Fruit fly (Drosophila melanogaster) whole organism, embryonic: ENCODE data around the gene drongo.

Experiments used
- Antp ChIP-seq: fragments of 200-800 bp; sonication (Bioruptor generic); optimal IDR thresholded peaks from 3 replicates; lab custom pipeline; 2016; ENCODE audit warnings: missing biosample characterization, missing genetic modification characterization
- Atf6 ChIP-seq: fragments of 200-800 bp; sonication (Bioruptor generic); IDR thresholded peaks from 2 replicates; pipeline ENCODE4 v1.3.6; 2022; ENCODE audit warnings: missing biosample characterization, missing genetic modification characterization
- CG12104 ChIP-seq: fragments of 200-800 bp; sonication (Bioruptor generic); optimal IDR thresholded peaks from 3 replicates; lab custom pipeline; 2016; ENCODE audit warnings: missing biosample characterization, missing genetic modification characterization
- CG12219 ChIP-seq: fragments of 200-800 bp; sonication (Bioruptor generic); optimal IDR thresholded peaks from 3 replicates; lab custom pipeline; 2018; ENCODE audit warnings: missing biosample characterization, mild to moderate bottlenecking, missing genetic modification characterization
- CG13624 ChIP-seq: fragments of 200-800 bp; sonication (Bioruptor generic); optimal IDR thresholded peaks from 2 replicates; lab custom pipeline; 2016; ENCODE audit warnings: missing biosample characterization, missing genetic modification characterization
- CG14710 ChIP-seq: fragments of 200-800 bp; sonication (Bioruptor generic); optimal IDR thresholded peaks from 3 replicates; lab custom pipeline; 2019; ENCODE audit warnings: missing biosample characterization, mild to moderate bottlenecking, missing genetic modification characterization, moderate library complexity
- CG1529 ChIP-seq: fragments of 200-800 bp; sonication (Bioruptor generic); optimal IDR thresholded peaks from 3 replicates; lab custom pipeline; 2018; ENCODE audit warnings: missing biosample characterization, missing genetic modification characterization
- CG1603 ChIP-seq: fragments of 200-800 bp; sonication (Bioruptor generic); optimal IDR thresholded peaks from 2 replicates; lab custom pipeline; 2019; ENCODE audit warnings: missing biosample characterization, mild to moderate bottlenecking, missing genetic modification characterization, moderate library complexity
- CG17568 ChIP-seq: fragments of 200-800 bp; sonication (Bioruptor generic); optimal IDR thresholded peaks from 2 replicates; lab custom pipeline; 2018; ENCODE audit warnings: missing biosample characterization, mild to moderate bottlenecking, missing genetic modification characterization, moderate library complexity
- CG1832 ChIP-seq: fragments of 200-800 bp; sonication (Bioruptor generic); optimal IDR thresholded peaks from 2 replicates; lab custom pipeline; 2017; ENCODE audit warnings: missing biosample characterization, mild to moderate bottlenecking, missing genetic modification characterization, inconsistent platforms
- CG18476 ChIP-seq: fragments of 200-800 bp; sonication (Bioruptor generic); optimal IDR thresholded peaks from 2 replicates; lab custom pipeline; 2016; ENCODE audit warnings: missing biosample characterization, mild to moderate bottlenecking, missing genetic modification characterization
- CG2712 ChIP-seq: fragments of 200-800 bp; optimal IDR thresholded peaks from 3 replicates; lab custom pipeline; 2019; ENCODE audit warnings: missing biosample characterization, mild to moderate bottlenecking, missing genetic modification characterization, moderate library complexity
- CG30403 ChIP-seq: fragments of 200-800 bp; sonication (Bioruptor generic); optimal IDR thresholded peaks from 3 replicates; lab custom pipeline; 2016; ENCODE audit warnings: missing biosample characterization, missing genetic modification characterization
- CG31388 ChIP-seq: fragments of 200-800 bp; sonication (Bioruptor generic); optimal IDR thresholded peaks from 2 replicates; lab custom pipeline; 2016; ENCODE audit warnings: missing biosample characterization, missing genetic modification characterization
- CG3407 ChIP-seq: fragments of 200-800 bp; sonication (Bioruptor generic); optimal IDR thresholded peaks from 2 replicates; lab custom pipeline; 2018; ENCODE audit warnings: missing biosample characterization, mild to moderate bottlenecking, missing genetic modification characterization
- CG34422 ChIP-seq: fragments of 200-800 bp; sonication (Bioruptor generic); IDR thresholded peaks from 3 replicates; pipeline ENCODE4 v1.3.6; 2022; ENCODE audit warnings: missing biosample characterization, missing genetic modification characterization
- CG4282 ChIP-seq: fragments of 200-800 bp; sonication (Bioruptor generic); optimal IDR thresholded peaks from 2 replicates; lab custom pipeline; 2016; ENCODE audit warnings: missing biosample characterization, missing genetic modification characterization
- CG4328 ChIP-seq: fragments of 200-800 bp; sonication (Bioruptor generic); optimal IDR thresholded peaks from 3 replicates; lab custom pipeline; 2017; ENCODE audit warnings: missing biosample characterization, missing genetic modification reagents, missing genetic modification characterization
- CG6689 ChIP-seq: fragments of 200-800 bp; sonication (Bioruptor generic); IDR thresholded peaks from 2 replicates; pipeline ENCODE4 v1.3.6; 2022; ENCODE audit warnings: missing biosample characterization, missing genetic modification characterization
- CG7556 ChIP-seq: fragments of 200-800 bp; sonication (Bioruptor generic); optimal IDR thresholded peaks from 2 replicates; lab custom pipeline; 2017; ENCODE audit warnings: missing biosample characterization, mild to moderate bottlenecking, missing genetic modification characterization
- CG7963 ChIP-seq: fragments of 200-800 bp; sonication (Bioruptor generic); IDR thresholded peaks from 3 replicates; pipeline ENCODE4 v1.3.6; 2022; ENCODE audit warnings: missing biosample characterization, missing genetic modification characterization; ENCODE audit not compliant: partially characterized antibody
- CG8944 ChIP-seq: fragments of 200-800 bp; sonication (Bioruptor generic); optimal IDR thresholded peaks from 3 replicates; lab custom pipeline; 2016; ENCODE audit warnings: missing biosample characterization, missing genetic modification characterization
- CG9727 ChIP-seq: fragments of 200-800 bp; sonication (Bioruptor generic); optimal IDR thresholded peaks from 3 replicates; lab custom pipeline; 2017; ENCODE audit warnings: missing biosample characterization, mild to moderate bottlenecking, missing genetic modification characterization
- Deaf1 ChIP-seq: fragments of 200-800 bp; optimal IDR thresholded peaks from 3 replicates; lab custom pipeline; 2019; ENCODE audit warnings: missing biosample characterization, mild to moderate bottlenecking, missing genetic modification characterization, moderate library complexity
- Dek ChIP-seq: fragments of 200-800 bp; sonication (Bioruptor generic); optimal IDR thresholded peaks from 3 replicates; lab custom pipeline; 2019; ENCODE audit warnings: missing biosample characterization, mild to moderate bottlenecking, missing genetic modification characterization, moderate library complexity
- Ets97D ChIP-seq: fragments of 200-800 bp; sonication (Bioruptor generic); optimal IDR thresholded peaks from 3 replicates; lab custom pipeline; 2016; ENCODE audit warnings: missing biosample characterization, missing genetic modification characterization
- HHEX ChIP-seq: fragments of 200-800 bp; sonication (Bioruptor generic); optimal IDR thresholded peaks from 3 replicates; lab custom pipeline; 2017; ENCODE audit warnings: missing biosample characterization, mild to moderate bottlenecking, missing genetic modification characterization, missing genetic modification reagents
- HLH3B ChIP-seq: fragments of 200-800 bp; sonication (Bioruptor generic); IDR thresholded peaks from 2 replicates; pipeline ENCODE4 v1.3.6; 2022; ENCODE audit warnings: missing biosample characterization, missing genetic modification characterization
- Jarid2 ChIP-seq: fragments of 200-800 bp; sonication (Bioruptor generic); optimal IDR thresholded peaks from 3 replicates; lab custom pipeline; 2017; ENCODE audit warnings: mild to moderate bottlenecking, missing biosample characterization, missing genetic modification reagents, missing genetic modification characterization
- Nf-YA ChIP-seq: fragments of 200-800 bp; sonication (Bioruptor generic); IDR thresholded peaks from 2 replicates; pipeline ENCODE4 v1.3.6; 2022; ENCODE audit warnings: missing biosample characterization, missing genetic modification characterization
- Sry-β ChIP-seq: fragments of 200-800 bp; sonication (Bioruptor generic); optimal IDR thresholded peaks from 2 replicates; lab custom pipeline; 2018; ENCODE audit warnings: missing biosample characterization, mild to moderate bottlenecking, missing genetic modification characterization, moderate library complexity
- Sry-δ ChIP-seq: fragments of 200-800 bp; sonication (Bioruptor generic); optimal IDR thresholded peaks from 2 replicates; lab custom pipeline; 2016; ENCODE audit warnings: missing biosample characterization, missing genetic modification characterization
- Taf1 ChIP-seq: fragments of 200-800 bp; sonication (Bioruptor generic); IDR thresholded peaks from 2 replicates; pipeline ENCODE4 v1.3.6; 2022; ENCODE audit warnings: missing biosample characterization, missing genetic modification characterization
- Vsx1 ChIP-seq: fragments of 200-800 bp; sonication (Bioruptor generic); optimal IDR thresholded peaks from 2 replicates; lab custom pipeline; 2017; ENCODE audit warnings: missing biosample characterization, mild to moderate bottlenecking, missing genetic modification characterization, missing genetic modification reagents
- br ChIP-seq: fragments of >200 bp; optimal IDR thresholded peaks from 2 replicates; lab custom pipeline; 2017
- cg ChIP-seq: fragments of 200-800 bp; sonication (Bioruptor generic); optimal IDR thresholded peaks from 3 replicates; lab custom pipeline; 2019; ENCODE audit warnings: missing biosample characterization, mild to moderate bottlenecking, missing genetic modification characterization, moderate library complexity
- chn ChIP-seq: fragments of 200-800 bp; sonication (Bioruptor generic); optimal IDR thresholded peaks from 2 replicates; lab custom pipeline; 2016; ENCODE audit warnings: missing biosample characterization, missing genetic modification characterization
- da ChIP-seq: fragments of 200-800 bp; sonication (Bioruptor generic); optimal IDR thresholded peaks from 2 replicates; lab custom pipeline; 2016; ENCODE audit warnings: missing biosample characterization, missing genetic modification characterization
- jigr1 ChIP-seq: fragments of 200-800 bp; sonication (Bioruptor generic); IDR thresholded peaks from 3 replicates; pipeline ENCODE4 v1.3.6; 2022; ENCODE audit warnings: missing biosample characterization, missing genetic modification characterization
- jumu ChIP-seq: fragments of 200-800 bp; sonication (Bioruptor generic); optimal IDR thresholded peaks from 3 replicates; lab custom pipeline; 2016; ENCODE audit warnings: missing biosample characterization, missing genetic modification characterization
- knrl ChIP-seq: fragments of 200-800 bp; sonication (Bioruptor generic); IDR thresholded peaks from 3 replicates; pipeline ENCODE4 v1.3.6; 2022; ENCODE audit warnings: missing biosample characterization, missing genetic modification characterization; ENCODE audit not compliant: partially characterized antibody
- lbe ChIP-seq: fragments of 200-800 bp; sonication (Bioruptor generic); optimal IDR thresholded peaks from 2 replicates; lab custom pipeline; 2016; ENCODE audit warnings: missing biosample characterization, mild to moderate bottlenecking, missing genetic modification characterization
- lmd ChIP-seq: fragments of 200-800 bp; sonication (Bioruptor generic); IDR thresholded peaks from 2 replicates; pipeline ENCODE4 v1.3.6; 2022; ENCODE audit warnings: missing biosample characterization, missing genetic modification characterization
- nau ChIP-seq: fragments of 200-800 bp; sonication (Bioruptor generic); optimal IDR thresholded peaks from 3 replicates; lab custom pipeline; 2017; ENCODE audit warnings: missing biosample characterization, mild to moderate bottlenecking, missing genetic modification characterization, missing genetic modification reagents
- nerfin-1 ChIP-seq: fragments of 200-800 bp; sonication (Bioruptor generic); optimal IDR thresholded peaks from 3 replicates; lab custom pipeline; 2019; ENCODE audit warnings: missing biosample characterization, mild to moderate bottlenecking, missing genetic modification characterization, moderate library complexity
- sim ChIP-seq: fragments of 200-800 bp; sonication (Bioruptor generic); IDR thresholded peaks from 2 replicates; pipeline ENCODE4 v1.3.6; 2022; ENCODE audit warnings: missing biosample characterization, missing genetic modification characterization
- slbo ChIP-seq: fragments of 200-800 bp; sonication (Bioruptor generic); IDR thresholded peaks from 2 replicates; pipeline ENCODE4 v1.3.6; 2022; ENCODE audit warnings: missing biosample characterization, missing genetic modification characterization
- stwl ChIP-seq: fragments of 200-800 bp; sonication (Bioruptor generic); optimal IDR thresholded peaks from 3 replicates; lab custom pipeline; 2018; ENCODE audit warnings: missing biosample characterization, mild to moderate bottlenecking, missing genetic modification characterization, moderate library complexity
- tap ChIP-seq: fragments of 200-800 bp; optimal IDR thresholded peaks from 3 replicates; lab custom pipeline; 2019; ENCODE audit warnings: missing biosample characterization, mild to moderate bottlenecking, missing genetic modification characterization, moderate library complexity
- vvl ChIP-seq: fragments of 200-800 bp; sonication (Bioruptor generic); IDR thresholded peaks from 2 replicates; pipeline ENCODE4 v1.3.6; 2022; ENCODE audit warnings: missing biosample characterization, missing genetic modification characterization
- zfh1 ChIP-seq: fragments of 200-800 bp; sonication (Bioruptor generic); IDR thresholded peaks from 3 replicates; pipeline ENCODE4 v1.3.6; 2022; ENCODE audit warnings: missing biosample characterization, missing genetic modification characterization

Gene drongo

DNA sequence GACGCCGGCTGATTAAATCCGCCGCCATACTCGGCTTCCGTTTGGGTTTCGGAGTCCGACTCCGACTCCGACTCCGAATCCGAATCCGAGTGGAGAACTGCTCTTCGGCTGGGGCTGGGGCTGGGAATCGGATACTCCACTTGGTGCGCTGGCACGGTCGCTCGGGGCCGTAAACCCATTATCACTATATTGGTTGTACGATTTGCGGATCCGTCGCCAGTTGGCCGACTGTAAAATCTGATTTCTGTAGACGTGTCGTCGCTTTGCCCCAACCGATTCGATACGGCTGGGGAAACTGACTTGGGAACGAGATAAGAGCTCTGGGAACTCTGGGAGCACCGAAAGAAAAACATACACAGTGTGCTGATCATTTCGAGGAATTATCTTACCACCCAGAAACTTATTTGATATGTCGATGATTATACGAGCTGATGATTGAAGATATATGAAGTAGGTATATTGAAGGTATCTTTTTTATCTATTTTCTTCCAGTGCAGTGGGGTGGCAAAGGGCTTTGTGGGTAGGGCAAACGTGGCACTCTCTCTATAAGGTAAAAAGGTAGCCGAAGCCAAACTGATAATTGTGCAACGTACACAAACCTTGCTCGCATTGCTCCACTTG, 7.1 kb upstream of the drongo start (continued):
- TF ChIP-seq Taf1, result no peak
- TF ChIP-seq CG30403, result peak; percentile 64
- TF ChIP-seq HLH3B (GFP tag; lab: Robert Waterston, UW), result peak; percentile 73
- TF ChIP-seq tap, result peak; percentile 48
- TF ChIP-seq lmd (GFP tag; lab: Robert Waterston, UW), result peak; percentile 44
- peak; percentile 75; the same call in 1 of the 2 replicates for TF ChIP-seq Atf6 (GFP tag; lab: Robert Waterston, UW)
- peak; percentile 62 for TF ChIP-seq CG2712 (tag; lab: Kevin White, UChicago)
- no peak for TF ChIP-seq stwl
- peak; percentile 77 for TF ChIP-seq vvl (GFP tag; lab: Robert Waterston, UW)
- no peak for TF ChIP-seq Vsx1 (GFP tag; lab: Kevin White, UChicago)
- TF ChIP-seq jigr1 (GFP tag; lab: Robert Waterston, UW), result no peak
- peak; percentile 33 for TF ChIP-seq Dek (tag; lab: Kevin White, UChicago)
- TF ChIP-seq CG34422 (GFP tag; lab: Robert Waterston, UW), result peak; percentile 16; the same call in 1 of the 3 replicates
- TF ChIP-seq zfh1, result peak; percentile 56; the same call in 1 of the 3 replicates
- no peak for TF ChIP-seq Jarid2
- TF ChIP-seq CG6689 (GFP tag; lab: Robert Waterston, UW), result peak; percentile 45; the same call in 1 of the 2 replicates
- TF ChIP-seq chn (GFP tag; lab: Kevin White, UChicago), result peak; percentile 57
- peak; percentile 48 for TF ChIP-seq CG3407 (GFP tag; lab: Kevin White, UChicago)
- TF ChIP-seq CG14710, result peak; percentile 10
- no peak for TF ChIP-seq CG31388 (GFP tag; lab: Kevin White, UChicago)
- TF ChIP-seq CG13624, result peak; percentile 20
- no peak for TF ChIP-seq jumu (GFP tag; lab: Kevin White, UChicago)
- TF ChIP-seq sim (GFP tag; lab: Robert Waterston, UW), result no peak
- no peak for TF ChIP-seq Sry-δ (GFP tag; lab: Kevin White, UChicago)
- TF ChIP-seq knrl (GFP tag; lab: Robert Waterston, UW), result no peak
- peak; percentile 16 for TF ChIP-seq nerfin-1
- TF ChIP-seq HHEX (GFP tag; lab: Kevin White, UChicago), result peak; percentile 30
- TF ChIP-seq lbe, result no peak
- TF ChIP-seq CG18476 (GFP tag; lab: Kevin White, UChicago), result no peak
- TF ChIP-seq CG9727 (GFP tag; lab: Kevin White, UChicago), result peak; percentile 29
- TF ChIP-seq CG1832, result no peak
- peak; percentile 43 for TF ChIP-seq Antp (GFP tag; lab: Kevin White, UChicago)
- TF ChIP-seq nau (GFP tag; lab: Kevin White, UChicago), result no peak
- TF ChIP-seq CG8944, result peak; percentile 37
- no peak for TF ChIP-seq CG17568 (GFP tag; lab: Kevin White, UChicago)
- TF ChIP-seq br (lab: Kevin White, UChicago), result no peak
- TF ChIP-seq CG7963 (GFP tag; lab: Robert Waterston, UW), result no peak
- peak; percentile 53 for TF ChIP-seq CG1529 (GFP tag; lab: Kevin White, UChicago)
- no peak for TF ChIP-seq CG4282
- TF ChIP-seq Deaf1, result peak; percentile 62
- peak; percentile 82 for TF ChIP-seq CG1603 (tag; lab: Kevin White, UChicago)
- no peak for TF ChIP-seq cg
- no peak for TF ChIP-seq da (GFP tag; lab: Kevin White, UChicago)
- TF ChIP-seq CG7556 (GFP tag; lab: Kevin White, UChicago), result peak; percentile 57
- TF ChIP-seq Nf-YA (GFP tag; lab: Robert Waterston, UW), result 0 out of 2 replicates have a peak, but pooled peaks have one; percentile 22
- no peak for TF ChIP-seq CG4328 (GFP tag; lab: Kevin White, UChicago)
- no peak for TF ChIP-seq Ets97D (GFP tag; lab: Kevin White, UChicago)
- peak; percentile 70 for TF ChIP-seq slbo (GFP tag; lab: Robert Waterston, UW)
- peak; percentile 38 for TF ChIP-seq CG12104 (GFP tag; lab: Kevin White, UChicago)
- TF ChIP-seq CG12219 (GFP tag; lab: Kevin White, UChicago), result peak; percentile 43
- no peak for TF ChIP-seq Sry-β (GFP tag; lab: Kevin White, UChicago)
